Fruit fly (Drosophila melanogaster): ENCODE measurements around the gene twit.

Gene twit

dm6 chr2L:20851592-20851991, 786 bp upstream of the twit start (continued):
- no peak for TF ChIP-seq ken (GFP tag; IDR thresholded peaks at IDR 0.05)
- TF ChIP-seq cg (GFP tag; optimal IDR thresholded peaks at IDR 0.05), result peak; percentile 36
- no peak for TF ChIP-seq NK7.1 (GFP tag; optimal IDR thresholded peaks at IDR 0.05)
- TF ChIP-seq sqz (GFP tag; optimal IDR thresholded peaks at IDR 0.05), result no peak
- peak; percentile 8; the same call in 1 of the 2 replicates for TF ChIP-seq CG13287 (GFP tag; IDR thresholded peaks at IDR 0.05; ENCODE audit: partially characterized antibody)
- TF ChIP-seq crp (GFP tag; optimal IDR thresholded peaks at IDR 0.05), result no peak
- TF ChIP-seq CG1647 (GFP tag; optimal IDR thresholded peaks at IDR 0.05), result no peak
- no peak for TF ChIP-seq CG12391 (tag; optimal IDR thresholded peaks at IDR 0.05)
- no peak for TF ChIP-seq CG30431 (GFP tag; optimal IDR thresholded peaks at IDR 0.05)
- TF ChIP-seq CG2199 (GFP tag; IDR thresholded peaks at IDR 0.05), result peak; percentile 82; the same call in 1 of the 3 replicates
- TF ChIP-seq gsb (GFP tag; IDR thresholded peaks at IDR 0.05), result no peak
- peak; percentile 39 for TF ChIP-seq Med (GFP tag)
- TF ChIP-seq fd3F (GFP tag; optimal IDR thresholded peaks at IDR 0.05), result no peak
- no peak for TF ChIP-seq Hr78 (GFP tag; optimal IDR thresholded peaks at IDR 0.05)
- TF ChIP-seq pita (GFP tag; optimal IDR thresholded peaks at IDR 0.05), result peak; percentile 44
- no peak for TF ChIP-seq Ada2b (GFP tag; IDR thresholded peaks at IDR 0.05)
- no peak for TF ChIP-seq inv (GFP tag; IDR thresholded peaks at IDR 0.05; ENCODE audit: partially characterized antibody)
- no peak for TF ChIP-seq eyg (GFP tag; optimal IDR thresholded peaks at IDR 0.05)
- TF ChIP-seq Bdp1 (GFP tag; optimal IDR thresholded peaks at IDR 0.05), result no peak
- TF ChIP-seq grau (tag; optimal IDR thresholded peaks at IDR 0.05), result no peak
- TF ChIP-seq Dp (GFP tag; optimal IDR thresholded peaks at IDR 0.05), result peak; percentile 45
- TF ChIP-seq CG6854 (GFP tag; optimal IDR thresholded peaks at IDR 0.05), result no peak
- TF ChIP-seq CG10147 (GFP tag; optimal IDR thresholded peaks at IDR 0.05), result no peak
- no peak for TF ChIP-seq bowl (GFP tag; IDR thresholded peaks at IDR 0.05)
- TF ChIP-seq stwl (tag; optimal IDR thresholded peaks at IDR 0.05), result peak; percentile 56
- TF ChIP-seq Sin3A (optimal IDR thresholded peaks at IDR 0.05), result no peak

- no peak for TF ChIP-seq Taf1 (GFP tag; IDR thresholded peaks at IDR 0.05)
- TF ChIP-seq sens-2 (GFP tag; IDR thresholded peaks at IDR 0.05), result no peak
- TF ChIP-seq dysf (GFP tag; IDR thresholded peaks at IDR 0.05), result no peak
- TF ChIP-seq Oaz (GFP tag; IDR thresholded peaks at IDR 0.05), result no peak
Measured at dm6 chr2L:20857791-20858190, 5.4 kb downstream of the twit start, which contains the start of gene CG14400. Gene CG14400 (minus strand): TSS chr2L:20857891.

dm6 chr2L:20858371-20859340, 6.3 kb downstream of the twit start, which contains the start of gene bero:
Gene bero (plus strand): TSS chr2L:20858695.
- TF ChIP-seq CG13123 (GFP tag; optimal IDR thresholded peaks at IDR 0.05), result no peak
- TF ChIP-seq dpn (GFP tag; optimal IDR thresholded peaks at IDR 0.05), result no peak
- no peak for TF ChIP-seq pb (GFP tag; optimal IDR thresholded peaks at IDR 0.05)
- TF ChIP-seq Doc2 (GFP tag; IDR thresholded peaks at IDR 0.05), result no peak
- no peak for TF ChIP-seq CG10267 (tag; optimal IDR thresholded peaks at IDR 0.05)
- TF ChIP-seq CG6272 (GFP tag; IDR thresholded peaks at IDR 0.05), result no peak
- TF ChIP-seq stc (GFP tag; IDR thresholded peaks at IDR 0.05), result peak; percentile 34; the same call in 1 of the 2 replicates
- TF ChIP-seq nerfin-2 (GFP tag; IDR thresholded peaks at IDR 0.05; ENCODE audit: partially characterized antibody), result no peak
- 0 out of 2 replicates have a peak, but pooled peaks have one; percentile 38 for TF ChIP-seq Atf6 (GFP tag; IDR thresholded peaks at IDR 0.05)
- no peak for TF ChIP-seq GATAe (GFP tag; conservative IDR thresholded peaks at IDR 0.05)
- TF ChIP-seq CG3065 (GFP tag; optimal IDR thresholded peaks at IDR 0.05), result no peak
- TF ChIP-seq hbn (GFP tag; IDR thresholded peaks at IDR 0.05; ENCODE audit: partially characterized antibody), result no peak
- no peak for TF ChIP-seq CG16863 (GFP tag; optimal IDR thresholded peaks at IDR 0.05)
- TF ChIP-seq CTCF (GFP tag; optimal IDR thresholded peaks at IDR 0.05), result peak; percentile 13
- no peak for TF ChIP-seq CG3838 (GFP tag; optimal IDR thresholded peaks at IDR 0.05)
- TF ChIP-seq Dll (GFP tag; IDR thresholded peaks at IDR 0.05; ENCODE audit: partially characterized antibody), result no peak
- no peak for TF ChIP-seq CG43689 (GFP tag; IDR thresholded peaks at IDR 0.05)
- no peak for TF ChIP-seq tup (GFP tag; optimal IDR thresholded peaks at IDR 0.05)
- no peak for TF ChIP-seq CG12942 (GFP tag; optimal IDR thresholded peaks at IDR 0.05)

All from whole organism, embryonic.